Fruit fly (Drosophila melanogaster): ENCODE measurements around the gene B52.

B52 gene

dm6 chr3R:13686371-13687211 lies 25.5 kb downstream of the B52 start, which contains the start of gene omd (continued):
- TF ChIP-seq Atf6 (GFP tag; IDR thresholded peaks at IDR 0.05) (peak; percentile 80), Mad (GFP tag; optimal IDR thresholded peaks at IDR 0.05) (peak; percentile 56), Trl (optimal IDR thresholded peaks at IDR 0.05) (peak in 1 of 2 experiments; percentile 50), Trl (GFP tag; optimal IDR thresholded peaks at IDR 0.05) (peak; percentile 76), zf30C (GFP tag; optimal IDR thresholded peaks at IDR 0.05) (peak; percentile 81), emc (GFP tag; optimal IDR thresholded peaks at IDR 0.05) (no peak), peb (GFP tag; IDR thresholded peaks at IDR 0.05) (peak; percentile 18), insv (GFP tag; optimal IDR thresholded peaks at IDR 0.05) (no peak), CG4328 (GFP tag; optimal IDR thresholded peaks at IDR 0.05) (peak; percentile 79), cato (GFP tag; optimal IDR thresholded peaks at IDR 0.05; ENCODE audit: borderline replicate concordance) (peak; percentile 33), eve (GFP tag; optimal IDR thresholded peaks at IDR 0.05) (no peak), CG6254 (GFP tag; optimal IDR thresholded peaks at IDR 0.05) (peak; percentile 61), schlank (tag; optimal IDR thresholded peaks at IDR 0.05) (peak; percentile 58), CG1647 (GFP tag; optimal IDR thresholded peaks at IDR 0.05) (no peak), unc-4 (GFP tag; IDR thresholded peaks at IDR 0.05; ENCODE audit: partially characterized antibody) (no peak), wek (GFP tag; optimal IDR thresholded peaks at IDR 0.05) (peak; percentile 80), eyg (GFP tag; optimal IDR thresholded peaks at IDR 0.05) (peak; percentile 69), CG4360 (GFP tag; IDR thresholded peaks at IDR 0.05) (peak; percentile 62), NFAT (GFP tag; IDR thresholded peaks at IDR 0.05) (peak; percentile 37), CG15696 (tag; optimal IDR thresholded peaks at IDR 0.05) (peak; percentile 70), CG15514 (GFP tag; optimal IDR thresholded peaks at IDR 0.05) (no peak), kni (GFP tag; optimal IDR thresholded peaks at IDR 0.05) (no peak), CG10979 (tag; optimal IDR thresholded peaks at IDR 0.05) (peak; percentile 31), caup (GFP tag; optimal IDR thresholded peaks at IDR 0.05; ENCODE audit: severe bottlenecking) (peak; percentile 77), CG8281 (tag; optimal IDR thresholded peaks at IDR 0.05) (peak; percentile 16), hb (GFP tag; IDR thresholded peaks at IDR 0.05; ENCODE audit: partially characterized antibody) (no peak), CG11504 (tag; optimal IDR thresholded peaks at IDR 0.05) (no peak), bcd (GFP tag; optimal IDR thresholded peaks at IDR 0.05) (peak; percentile 70), Ada2b (GFP tag; IDR thresholded peaks at IDR 0.05) (peak; percentile 27; the same call in 1 of the 2 replicates), CG2712 (tag; optimal IDR thresholded peaks at IDR 0.05) (no peak), disco-r (GFP tag; optimal IDR thresholded peaks at IDR 0.05) (no peak), da (GFP tag; optimal IDR thresholded peaks at IDR 0.05) (no peak), HLH54F (GFP tag; optimal IDR thresholded peaks at IDR 0.05) (peak; percentile 41), pros (GFP tag; optimal IDR thresholded peaks at IDR 0.05) (no peak), mld (GFP tag; IDR thresholded peaks at IDR 0.05; ENCODE audit: partially characterized antibody) (no peak), CG16863 (GFP tag; optimal IDR thresholded peaks at IDR 0.05) (peak; percentile 54), hbn (GFP tag; IDR thresholded peaks at IDR 0.05; ENCODE audit: partially characterized antibody) (no peak), Hmr (GFP tag; optimal IDR thresholded peaks at IDR 0.05) (peak; percentile 83), Dll (GFP tag; IDR thresholded peaks at IDR 0.05; ENCODE audit: partially characterized antibody) (no peak), dati (GFP tag; IDR thresholded peaks at IDR 0.05) (peak; percentile 43; the same call in 1 of the 2 replicates), Tbp (GFP tag; optimal IDR thresholded peaks at IDR 0.05) (no peak), ab (GFP tag; optimal IDR thresholded peaks at IDR 0.05) (no peak), Deaf1 (tag; optimal IDR thresholded peaks at IDR 0.05) (no peak), Doc2 (GFP tag; IDR thresholded peaks at IDR 0.05) (no peak), CG16813 (GFP tag; IDR thresholded peaks at IDR 0.05; ENCODE audit: partially characterized antibody) (0 out of 3 replicates have a peak, but pooled peaks have one; percentile 14), CG17829 (tag; optimal IDR thresholded peaks at IDR 0.05) (peak; percentile 36), Rx (GFP tag; IDR thresholded peaks at IDR 0.05) (no peak), sug (tag; optimal IDR thresholded peaks at IDR 0.05) (peak; percentile 95)
